Worm (Caenorhabditis elegans) whole organism, L4/young adult: ENCODE results near the gene C29A12.22.
A peak's percentile ranks its signal among the peaks of the same experiment; 100 is the strongest.

Experiments used
- W03F9.2 ChIP-seq: fragments of 150-350 bp; optimal IDR thresholded peaks from 2 replicates; lab custom pipeline; 2014; ENCODE audit warnings: missing biosample characterization, missing genetic modification characterization
- dao-5 ChIP-seq: sonication (generic microtip); optimal IDR thresholded peaks from 2 replicates; lab custom pipeline; 2016; ENCODE audit warnings: missing genotype, missing genetic modification characterization, moderate library complexity, missing compliant biosample characterization
- him-1 ChIP-seq: sonication (generic microtip); optimal IDR thresholded peaks from 2 replicates; lab custom pipeline; 2016; ENCODE audit warnings: missing genotype, missing genetic modification reagents, missing genetic modification characterization, missing compliant biosample characterization

Gene C29A12.22

ce11 chrV:10811763-10812162, at the start of gene C29A12.22:
C29A12.22 (plus strand) TSS chrV:10812063.
- TF ChIP-seq dao-5 (tag; lab: Kevin White, UChicago) (no peak), him-1 (tag; lab: Kevin White, UChicago) (no peak), W03F9.2 (tag; lab: Kevin White, UChicago) (no peak)

DNA sequence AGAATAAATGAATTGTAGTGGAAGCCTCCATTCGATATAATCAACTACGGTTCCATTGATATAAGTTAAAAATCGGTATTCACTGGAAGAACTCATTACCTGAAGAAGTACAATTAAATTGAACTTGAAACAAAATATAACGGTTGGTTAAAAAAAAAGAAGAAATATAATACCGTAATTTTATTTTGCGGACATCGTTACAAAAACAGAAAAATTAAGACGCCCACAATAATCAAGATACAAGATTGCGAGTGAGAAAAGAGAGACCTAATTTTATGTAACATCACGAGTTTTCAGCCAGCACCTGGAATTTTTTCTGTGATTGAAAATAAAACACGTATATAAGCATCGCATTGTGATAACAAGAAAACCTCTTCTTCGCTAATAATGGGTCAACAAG, 49.2 kb upstream of the C29A12.22 start, which contains the start of gene sre-6:
Gene sre-6 (minus strand): TSS at position 101 of the 400 bp plus-strand sequence.
- TF ChIP-seq dao-5 (tag; lab: Kevin White, UChicago) (no peak), W03F9.2 (tag; lab: Kevin White, UChicago) (no peak), him-1 (tag; lab: Kevin White, UChicago) (no peak)

ce11 chrV:10764066-10764465, 47.8 kb upstream of the C29A12.22 start, which contains the start of gene ocr-1:
ocr-1 (plus strand) TSS chrV:10764366.
- no peak for TF ChIP-seq him-1 (tag; lab: Kevin White, UChicago)
- TF ChIP-seq dao-5 (tag; lab: Kevin White, UChicago): no peak
- no peak for TF ChIP-seq W03F9.2 (tag; lab: Kevin White, UChicago)

DNA sequence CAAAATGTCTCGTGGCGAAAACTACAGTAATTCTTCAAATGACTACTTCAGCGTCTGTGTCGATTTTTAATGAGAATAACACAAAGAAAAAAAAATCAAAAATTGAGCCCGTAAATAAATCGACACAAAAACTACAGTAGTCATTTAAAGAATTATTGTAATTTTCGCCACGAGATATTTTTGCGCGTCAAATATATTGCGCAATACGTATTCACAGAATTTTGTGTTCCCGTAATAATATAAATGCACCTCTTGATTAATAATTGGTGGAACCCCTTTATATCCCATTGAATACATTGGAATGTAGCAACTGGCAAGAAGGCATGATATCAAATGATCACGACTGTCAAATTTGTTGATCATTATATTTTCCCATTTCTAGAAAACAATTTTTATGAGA, 43.0 kb upstream of the C29A12.22 start:
- TF ChIP-seq W03F9.2 (tag; lab: Kevin White, UChicago) (no peak), him-1 (tag; lab: Kevin White, UChicago) (no peak), dao-5 (tag; lab: Kevin White, UChicago) (no peak)

DNA sequence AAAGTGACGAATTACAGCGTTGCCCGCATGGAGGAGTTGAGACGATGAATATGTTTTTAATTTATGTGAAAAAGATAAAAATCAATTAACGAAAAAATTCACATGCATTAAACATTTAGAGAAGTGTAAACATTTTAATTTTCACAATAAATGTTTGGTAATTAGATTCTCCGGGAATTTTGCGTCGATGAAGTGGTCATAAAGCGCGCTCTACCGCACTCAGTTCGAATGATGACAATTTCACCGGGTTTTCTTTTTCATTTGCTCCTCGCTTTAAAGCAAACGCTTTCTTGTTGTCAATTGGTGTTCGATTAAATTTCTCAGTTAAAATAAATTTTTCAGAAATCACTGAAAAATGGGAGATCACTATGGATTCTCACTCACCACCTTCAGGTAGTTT, 41.8 kb upstream of the C29A12.22 start, which contains the start of the genes D1054.1 and pas-2:
Gene D1054.1 (minus strand): TSS at position 192 of the 400 bp plus-strand sequence.
Gene pas-2 (plus strand): TSS at position 343 of the 400 bp plus-strand sequence.
- TF ChIP-seq dao-5 (tag; lab: Kevin White, UChicago): no peak
- peak; percentile 48 for TF ChIP-seq W03F9.2 (tag; lab: Kevin White, UChicago)

- no peak for TF ChIP-seq dao-5 (tag; lab: Kevin White, UChicago)
- TF ChIP-seq W03F9.2 (tag; lab: Kevin White, UChicago): no peak
Measured at ce11 chrV:10771390-10771789, 40.5 kb upstream of the C29A12.22 start, which contains the start of gene D1054.3. D1054.3 (plus strand) TSS chrV:10771451.

- TF ChIP-seq dao-5 (tag; lab: Kevin White, UChicago): no peak
Measured at ce11 chrV:10773216-10773615, 38.6 kb upstream of the C29A12.22 start.

DNA sequence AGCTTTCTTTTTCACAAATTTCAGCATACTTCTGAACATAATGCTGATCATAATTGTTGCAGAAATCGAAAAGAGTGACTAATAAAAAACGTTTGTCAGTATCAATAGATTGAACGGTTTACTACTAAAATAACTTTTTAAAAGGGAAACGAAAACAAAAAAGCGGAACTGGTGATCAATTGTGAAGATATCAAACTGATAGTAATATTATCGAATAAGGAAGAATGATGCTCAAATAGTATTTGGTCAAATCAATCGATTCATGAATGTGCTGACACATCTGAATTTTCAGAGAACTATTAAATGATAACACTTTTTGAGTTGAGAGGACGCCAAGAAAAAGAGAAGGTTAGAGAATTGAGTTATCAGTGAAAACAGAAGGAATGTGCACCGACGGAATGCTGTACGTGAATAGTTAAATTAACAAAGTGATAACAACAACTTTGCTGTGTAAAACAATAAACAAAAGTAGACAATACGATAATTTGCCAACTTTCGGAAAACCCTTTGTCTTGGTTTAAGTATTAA, 35.3 kb upstream of the C29A12.22 start, which contains the start of gene D1054.5:
Gene D1054.5 (minus strand): TSS at position 51 of the 528 bp plus-strand sequence.
- TF ChIP-seq him-1 (tag; lab: Kevin White, UChicago) (no peak), dao-5 (tag; lab: Kevin White, UChicago) (no peak), W03F9.2 (tag; lab: Kevin White, UChicago) (no peak)

DNA sequence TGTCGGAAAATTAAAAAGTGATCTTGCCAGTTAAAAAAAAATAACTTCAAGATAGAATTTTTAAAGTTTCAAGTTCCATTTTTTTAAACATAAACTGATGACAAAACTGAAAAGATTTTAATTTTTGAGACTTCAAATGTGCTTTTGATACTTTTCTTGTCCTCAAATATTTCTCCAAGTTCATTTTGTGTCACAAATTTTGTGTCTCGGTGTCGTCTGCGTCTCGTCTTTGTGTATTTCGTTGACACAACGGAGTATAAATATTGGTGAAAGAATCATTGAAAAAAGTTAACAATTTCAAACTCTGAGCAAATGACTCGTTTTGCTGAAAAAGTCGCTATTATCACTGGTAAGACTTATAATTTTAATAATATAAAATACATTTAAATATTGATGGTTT, 27.9 kb upstream of the C29A12.22 start, which contains the start of gene D1054.8:
Gene D1054.8 (plus strand): TSS at position 301 of the 400 bp plus-strand sequence.
- TF ChIP-seq W03F9.2 (tag; lab: Kevin White, UChicago) (no peak), dao-5 (tag; lab: Kevin White, UChicago) (no peak), him-1 (tag; lab: Kevin White, UChicago) (no peak)

ce11 chrV:10790921-10791320, 20.9 kb upstream of the C29A12.22 start, which contains the start of gene D1054.9:
D1054.9 (minus strand) TSS chrV:10791057.
- TF ChIP-seq W03F9.2 (tag; lab: Kevin White, UChicago) (no peak), dao-5 (tag; lab: Kevin White, UChicago) (no peak), him-1 (tag; lab: Kevin White, UChicago) (no peak)

- TF ChIP-seq him-1 (tag; lab: Kevin White, UChicago) (no peak), W03F9.2 (tag; lab: Kevin White, UChicago) (no peak), dao-5 (tag; lab: Kevin White, UChicago) (no peak)
Measured at ce11 chrV:10792775-10793174, 19.1 kb upstream of the C29A12.22 start, which contains the start of gene D1054.10. D1054.10 (minus strand) TSS chrV:10792875.

- TF ChIP-seq W03F9.2 (tag; lab: Kevin White, UChicago) (no peak), dao-5 (tag; lab: Kevin White, UChicago) (no peak), him-1 (tag; lab: Kevin White, UChicago) (no peak)
Measured at ce11 chrV:10793498-10793897, 18.4 kb upstream of the C29A12.22 start, which contains the start of gene ule-3. ule-3 (plus strand) TSS chrV:10793798.

ce11 chrV:10794463-10794862, 17.4 kb upstream of the C29A12.22 start:
- TF ChIP-seq dao-5 (tag; lab: Kevin White, UChicago) (no peak), him-1 (tag; lab: Kevin White, UChicago) (no peak), W03F9.2 (tag; lab: Kevin White, UChicago) (no peak)

- TF ChIP-seq W03F9.2 (tag; lab: Kevin White, UChicago) (no peak), him-1 (tag; lab: Kevin White, UChicago) (no peak), dao-5 (tag; lab: Kevin White, UChicago) (no peak)
Measured at ce11 chrV:10795494-10795893, 16.4 kb upstream of the C29A12.22 start, which contains the start of gene D1054.19. D1054.19 (plus strand) TSS chrV:10795794.
